Worm (Caenorhabditis elegans) whole organism, late embryonic: ENCODE measurements around the gene VM106R.1.

Source experiments
- C08G9.2 ChIP-seq: sonication (generic microtip); optimal IDR thresholded peaks from 2 replicates; lab custom pipeline; 2016; ENCODE audit warnings: mild to moderate bottlenecking, missing genetic modification characterization, moderate library complexity, missing compliant biosample characterization
- C38D4.7 ChIP-seq: fragments of 200-800 bp; sonication (Bioruptor generic); optimal IDR thresholded peaks from 2 replicates; lab custom pipeline; 2018; ENCODE audit warnings: mild to moderate bottlenecking, missing genetic modification characterization, moderate library complexity, missing compliant biosample characterization
- F13H6.1 ChIP-seq: sonication (generic microtip); optimal IDR thresholded peaks from 2 replicates; lab custom pipeline; 2016; ENCODE audit warnings: missing genetic modification characterization, missing compliant biosample characterization
- K02D7.2 ChIP-seq: sonication (generic microtip); optimal IDR thresholded peaks from 2 replicates; lab custom pipeline; 2017; ENCODE audit warnings: mild to moderate bottlenecking, missing genetic modification characterization, missing compliant biosample characterization
- T23F11.4 ChIP-seq: fragments of 200-800 bp; sonication (Bioruptor generic); optimal IDR thresholded peaks from 2 replicates; lab custom pipeline; 2018; ENCODE audit warnings: mild to moderate bottlenecking, missing genetic modification characterization, missing compliant biosample characterization
- Y22D7AL.16 ChIP-seq: sonication (generic microtip); optimal IDR thresholded peaks from 2 replicates; lab custom pipeline; 2016; ENCODE audit warnings: missing genetic modification characterization, missing compliant biosample characterization
- ceh-19 ChIP-seq: fragments of 200-800 bp; sonication (Bioruptor generic); optimal IDR thresholded peaks from 2 replicates; lab custom pipeline; 2018; ENCODE audit warnings: mild to moderate bottlenecking, missing genetic modification characterization, missing compliant biosample characterization
- ceh-2 ChIP-seq: sonication (generic microtip); optimal IDR thresholded peaks from 2 replicates; lab custom pipeline; 2016; ENCODE audit warnings: missing genotype, missing genetic modification characterization, missing compliant biosample characterization
- ceh-24 ChIP-seq: sonication (generic microtip); optimal IDR thresholded peaks from 2 replicates; lab custom pipeline; 2016; ENCODE audit warnings: mild to moderate bottlenecking, missing genetic modification characterization, missing compliant biosample characterization
- ceh-31 ChIP-seq: sonication (generic microtip); optimal IDR thresholded peaks from 2 replicates; lab custom pipeline; 2016; ENCODE audit warnings: missing genetic modification characterization, missing compliant biosample characterization
- ceh-34 ChIP-seq: sonication (generic microtip); optimal IDR thresholded peaks from 2 replicates; lab custom pipeline; 2016; ENCODE audit warnings: mild to moderate bottlenecking, missing genetic modification characterization, missing compliant biosample characterization
- ceh-45 ChIP-seq: fragments of 200-800 bp; sonication (Bioruptor generic); IDR thresholded peaks from 2 replicates; pipeline ENCODE4 v1.3.6; 2022; ENCODE audit warnings: missing genetic modification reagents, missing genetic modification characterization, missing compliant biosample characterization
- ceh-48 ChIP-seq: sonication (generic microtip); optimal IDR thresholded peaks from 2 replicates; lab custom pipeline; 2016; ENCODE audit warnings: missing genetic modification characterization, inconsistent platforms, missing compliant biosample characterization
- ceh-6 ChIP-seq: fragments of 200-800 bp; sonication (Bioruptor generic); optimal IDR thresholded peaks from 2 replicates; lab custom pipeline; 2018; ENCODE audit warnings: mild to moderate bottlenecking, missing genetic modification characterization, missing compliant biosample characterization
- che-1 ChIP-seq: sonication (generic microtip); optimal IDR thresholded peaks from 2 replicates; lab custom pipeline; 2016; ENCODE audit warnings: mild to moderate bottlenecking, missing genetic modification characterization, missing compliant biosample characterization
- dve-1 ChIP-seq: sonication (generic microtip); optimal IDR thresholded peaks from 2 replicates; lab custom pipeline; 2017; ENCODE audit warnings: antibody characterized with exemption, mild to moderate bottlenecking, missing genetic modification characterization, missing compliant biosample characterization
- elt-2 ChIP-seq: sonication (generic microtip); optimal IDR thresholded peaks from 2 replicates; lab custom pipeline; 2016; ENCODE audit warnings: missing genetic modification reagents, missing genetic modification characterization, missing compliant biosample characterization
- elt-4 ChIP-seq: sonication (generic microtip); optimal IDR thresholded peaks from 2 replicates; lab custom pipeline; 2016; ENCODE audit warnings: missing genetic modification characterization, missing compliant biosample characterization
- fax-1 ChIP-seq: sonication (generic microtip); optimal IDR thresholded peaks from 2 replicates; lab custom pipeline; 2016; ENCODE audit warnings: missing genotype, missing genetic modification characterization, missing compliant biosample characterization
- fkh-10 ChIP-seq: fragments of 150-350 bp; optimal IDR thresholded peaks from 2 replicates; lab custom pipeline; 2014; ENCODE audit warnings: missing biosample characterization, missing genetic modification reagents, missing genetic modification characterization
- hlh-13 ChIP-seq: fragments of 200-800 bp; sonication (Bioruptor generic); optimal IDR thresholded peaks from 2 replicates; lab custom pipeline; 2018; ENCODE audit warnings: mild to moderate bottlenecking, missing genetic modification characterization, missing compliant biosample characterization
- hlh-15 ChIP-seq: sonication (generic microtip); optimal IDR thresholded peaks from 2 replicates; lab custom pipeline; 2016; ENCODE audit warnings: missing genetic modification characterization, missing compliant biosample characterization
- hlh-6 ChIP-seq: sonication (generic microtip); optimal IDR thresholded peaks from 2 replicates; lab custom pipeline; 2016; ENCODE audit warnings: missing genotype, missing genetic modification characterization, missing compliant biosample characterization
- lim-6 ChIP-seq: sonication (generic microtip); optimal IDR thresholded peaks from 2 replicates; lab custom pipeline; 2016; ENCODE audit warnings: missing genetic modification characterization, missing compliant biosample characterization
- lin-11 ChIP-seq: fragments of 200-800 bp; sonication (Bioruptor generic); optimal IDR thresholded peaks from 2 replicates; lab custom pipeline; 2018; ENCODE audit warnings: mild to moderate bottlenecking, missing genetic modification characterization, missing compliant biosample characterization
- madf-2 ChIP-seq: sonication (generic microtip); optimal IDR thresholded peaks from 2 replicates; lab custom pipeline; 2017; ENCODE audit warnings: missing genetic modification characterization, missing compliant biosample characterization
- nhr-11 ChIP-seq: fragments of 150-350 bp; optimal IDR thresholded peaks from 2 replicates; lab custom pipeline; 2014; ENCODE audit warnings: missing biosample characterization, missing genetic modification characterization
- nhr-232 ChIP-seq: sonication (generic microtip); optimal IDR thresholded peaks from 2 replicates; lab custom pipeline; 2016; ENCODE audit warnings: missing genetic modification characterization, missing compliant biosample characterization
- npax-4 ChIP-seq: sonication (generic microtip); optimal IDR thresholded peaks from 2 replicates; lab custom pipeline; 2016; ENCODE audit warnings: missing genetic modification characterization, missing compliant biosample characterization
- odd-2 ChIP-seq: sonication (generic microtip); optimal IDR thresholded peaks from 2 replicates; lab custom pipeline; 2017; ENCODE audit warnings: antibody characterized with exemption, mild to moderate bottlenecking, missing genetic modification characterization, missing compliant biosample characterization
- pat-9 ChIP-seq: fragments of 200-800 bp; sonication (Bioruptor generic); optimal IDR thresholded peaks from 2 replicates; lab custom pipeline; 2018; ENCODE audit warnings: mild to moderate bottlenecking, missing genetic modification characterization, moderate library complexity, missing compliant biosample characterization
- pax-1 ChIP-seq: fragments of 150-350 bp; optimal IDR thresholded peaks from 2 replicates; lab custom pipeline; 2014; ENCODE audit warnings: missing biosample characterization, missing genetic modification characterization
- pha-2 ChIP-seq: sonication (generic microtip); optimal IDR thresholded peaks from 2 replicates; lab custom pipeline; 2017; ENCODE audit warnings: mild to moderate bottlenecking, missing genetic modification characterization, missing compliant biosample characterization
- ref-2 ChIP-seq: sonication (generic microtip); optimal IDR thresholded peaks from 2 replicates; lab custom pipeline; 2016; ENCODE audit warnings: missing genetic modification characterization, missing compliant biosample characterization
- syd-9 ChIP-seq: sonication (generic microtip); optimal IDR thresholded peaks from 2 replicates; lab custom pipeline; 2016; ENCODE audit warnings: mild to moderate bottlenecking, missing genetic modification characterization, moderate library complexity, missing compliant biosample characterization
- tbx-2 ChIP-seq: sonication (generic microtip); optimal IDR thresholded peaks from 2 replicates; lab custom pipeline; 2016; ENCODE audit warnings: missing genetic modification characterization, missing compliant biosample characterization
- unc-42 ChIP-seq: sonication (generic microtip); optimal IDR thresholded peaks from 2 replicates; lab custom pipeline; 2016; ENCODE audit warnings: missing genotype, missing genetic modification characterization, missing compliant biosample characterization
- unc-55 ChIP-seq: sonication (generic microtip); optimal IDR thresholded peaks from 2 replicates; lab custom pipeline; 2017; ENCODE audit warnings: missing biosample characterization, missing genetic modification reagents, missing genetic modification characterization

VM106R.1 gene

DNA sequence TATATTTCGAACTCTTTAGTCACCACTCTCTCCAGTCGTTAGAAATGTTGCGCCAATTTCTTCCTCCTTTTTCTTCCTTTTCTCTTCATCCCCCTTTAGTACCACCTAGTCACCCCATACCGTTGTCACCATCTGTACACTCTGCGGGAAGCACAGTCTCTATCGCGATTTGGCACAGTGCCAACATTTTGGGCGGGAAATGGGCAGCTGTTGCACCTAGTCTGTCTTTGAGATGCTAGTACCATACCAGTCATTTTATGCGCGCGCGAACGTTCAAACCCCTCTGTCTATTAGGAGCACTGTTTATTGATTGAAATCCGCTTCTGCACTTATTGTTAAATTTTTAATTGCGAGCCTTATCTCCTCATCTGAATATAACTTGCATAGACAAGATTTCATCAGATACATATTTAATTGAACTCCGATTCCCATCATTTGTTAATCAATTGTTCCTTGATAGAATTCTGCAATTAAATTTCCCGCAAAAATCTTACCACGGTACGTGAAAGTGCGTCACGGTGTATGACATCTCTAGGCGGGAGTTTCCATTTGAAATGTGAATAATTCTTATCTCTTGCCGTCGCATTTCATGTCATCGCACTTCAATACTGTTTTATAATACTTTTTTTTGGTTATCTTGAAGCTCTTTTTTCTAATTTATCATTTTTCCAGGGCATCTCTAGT, 44.1 kb downstream of the VM106R.1 start, which contains the start of gene cdl-1:
Gene cdl-1, plus strand, starts transcription at position 673 of the 684 bp plus-strand sequence.
- no peak for TF ChIP-seq madf-2
- TF ChIP-seq hlh-15: no peak
- TF ChIP-seq ceh-24: no peak
- TF ChIP-seq F13H6.1: no peak
- TF ChIP-seq lim-6: no peak
- no peak for TF ChIP-seq C38D4.7 (GFP tag; lab: Kevin White, UChicago)
- TF ChIP-seq Y22D7AL.16 (tag; lab: Kevin White, UChicago): no peak
- TF ChIP-seq ceh-48 (tag; lab: Kevin White, UChicago): no peak
- TF ChIP-seq ceh-34: no peak
- no peak for TF ChIP-seq ceh-31 (tag; lab: Kevin White, UChicago)
- TF ChIP-seq hlh-13: no peak
- peak; percentile 47 for TF ChIP-seq ref-2 (tag; lab: Kevin White, UChicago)
- TF ChIP-seq pha-2 (tag; lab: Kevin White, UChicago): no peak
- TF ChIP-seq ceh-19 (GFP tag; lab: Kevin White, UChicago): no peak
- no peak for TF ChIP-seq odd-2
- no peak for TF ChIP-seq fkh-10
- TF ChIP-seq nhr-11 (tag; lab: Kevin White, UChicago): no peak
- peak; percentile 4 for TF ChIP-seq elt-2
- TF ChIP-seq pat-9 (tag; lab: Kevin White, UChicago): no peak
- TF ChIP-seq T23F11.4 (GFP tag; lab: Kevin White, UChicago): no peak
- peak; percentile 68 for TF ChIP-seq pax-1 (tag; lab: Kevin White, UChicago)
- no peak for TF ChIP-seq tbx-2 (tag; lab: Kevin White, UChicago)
- TF ChIP-seq elt-4: no peak
- TF ChIP-seq unc-42 (tag; lab: Kevin White, UChicago): peak; percentile 22
- TF ChIP-seq ceh-6 (GFP tag; lab: Kevin White, UChicago): no peak
- no peak for TF ChIP-seq unc-55 (GFP tag; lab: Kevin White, UChicago)
- no peak for TF ChIP-seq nhr-232 (tag; lab: Kevin White, UChicago)
- no peak for TF ChIP-seq ceh-2

DNA sequence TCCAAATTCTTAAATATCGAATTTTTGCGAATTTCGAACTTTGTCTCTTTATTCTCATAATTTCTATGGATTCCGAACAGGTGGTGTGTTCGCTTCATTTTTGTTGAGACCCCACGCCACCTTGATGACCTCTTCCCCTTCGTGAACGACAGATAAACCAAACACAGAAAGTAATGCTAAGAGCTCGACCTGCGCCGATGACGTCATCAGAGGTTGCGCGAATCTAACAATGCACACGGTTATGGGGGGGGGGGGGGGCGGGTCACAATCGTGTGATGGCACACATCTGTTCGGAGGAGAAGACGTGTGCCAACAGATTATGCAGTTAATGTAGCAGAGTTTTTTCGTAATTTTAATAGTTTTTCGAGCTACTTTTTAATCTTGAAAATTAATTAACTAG, 44.7 kb downstream of the VM106R.1 start:
- TF ChIP-seq ref-2 (tag; lab: Kevin White, UChicago) (no peak), fkh-10 (no peak), ceh-45 (no peak), ceh-2 (no peak), pat-9 (tag; lab: Kevin White, UChicago) (no peak), lin-11 (tag; lab: Kevin White, UChicago) (no peak), ceh-24 (no peak), pha-2 (tag; lab: Kevin White, UChicago) (no peak), hlh-6 (tag; lab: Kevin White, UChicago) (no peak)

DNA sequence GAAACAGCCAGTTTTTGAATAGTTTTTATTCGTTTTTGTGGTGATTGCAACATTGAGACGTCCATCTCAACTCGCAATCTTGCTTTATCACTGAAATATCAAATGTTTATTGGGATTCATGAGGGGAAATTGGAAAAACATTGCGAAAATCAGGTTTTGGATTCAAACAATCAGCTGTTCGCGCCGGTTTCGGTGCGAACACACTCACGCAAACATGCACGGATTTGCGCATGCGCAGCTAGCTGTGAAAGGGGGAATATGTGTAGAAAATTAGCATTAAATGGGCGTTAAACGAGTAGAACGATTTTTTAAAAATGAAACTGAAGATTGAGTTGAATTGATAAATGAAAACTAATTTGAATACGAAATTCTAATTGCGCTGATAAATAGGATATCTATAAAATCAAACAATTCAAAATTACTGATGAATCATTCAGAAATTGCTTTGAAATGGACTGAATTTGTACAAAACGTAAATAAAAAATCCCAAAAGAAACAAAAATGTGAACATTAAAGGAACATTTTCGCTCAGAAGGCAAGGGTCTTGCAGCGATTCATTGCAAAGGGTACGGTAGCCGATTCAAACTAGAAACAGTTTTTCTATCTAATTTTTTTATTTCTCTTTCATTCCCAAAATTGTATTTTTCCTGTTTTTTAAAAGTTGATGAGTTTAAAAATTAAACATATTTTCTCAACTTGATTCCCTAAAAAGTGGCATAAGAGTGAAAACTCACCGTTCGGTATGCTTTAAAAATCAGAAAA, 45.6 kb downstream of the VM106R.1 start, which contains the start of gene ect-2:
Gene ect-2, minus strand, starts transcription at position 762 of the 762 bp plus-strand sequence.
- peak; percentile 17 for TF ChIP-seq ref-2 (tag; lab: Kevin White, UChicago)
- no peak for TF ChIP-seq C08G9.2 (tag; lab: Kevin White, UChicago)
- TF ChIP-seq nhr-11 (tag; lab: Kevin White, UChicago): no peak

DNA sequence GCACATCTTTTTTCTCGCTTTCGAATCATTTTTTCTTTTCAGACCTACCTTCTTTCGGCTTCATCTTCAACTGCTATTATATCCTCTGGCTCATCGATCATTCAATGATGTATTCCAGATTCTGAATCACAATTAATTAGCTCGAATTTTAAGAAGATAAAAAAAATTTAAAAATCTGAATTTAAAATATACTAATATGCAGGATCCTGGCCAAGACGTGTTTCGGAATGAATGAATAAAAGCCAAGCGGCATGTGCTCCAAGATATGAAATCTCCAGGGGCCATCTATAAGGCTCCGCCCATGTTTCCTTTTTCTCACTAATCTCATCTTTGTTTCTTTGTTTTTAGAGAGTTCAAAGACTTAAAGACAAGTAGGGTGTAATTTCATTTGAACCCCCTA, 51.0 kb downstream of the VM106R.1 start, which contains the start of gene mpz-1:
Gene mpz-1, minus strand, starts transcription at position 101 of the 400 bp plus-strand sequence.
- TF ChIP-seq elt-4 (no peak), fax-1 (no peak), pha-2 (tag; lab: Kevin White, UChicago) (no peak), syd-9 (tag; lab: Kevin White, UChicago) (no peak), pax-1 (tag; lab: Kevin White, UChicago) (no peak), hlh-6 (tag; lab: Kevin White, UChicago) (no peak), K02D7.2 (tag; lab: Kevin White, UChicago) (no peak), T23F11.4 (GFP tag; lab: Kevin White, UChicago) (no peak), lim-6 (no peak), dve-1 (tag; lab: Kevin White, UChicago) (no peak), Y22D7AL.16 (tag; lab: Kevin White, UChicago) (no peak), npax-4 (tag; lab: Kevin White, UChicago) (no peak), che-1 (no peak)
